Worm (Caenorhabditis elegans): ENCODE measurements around the gene nhr-22.

Gene nhr-22

DNA sequence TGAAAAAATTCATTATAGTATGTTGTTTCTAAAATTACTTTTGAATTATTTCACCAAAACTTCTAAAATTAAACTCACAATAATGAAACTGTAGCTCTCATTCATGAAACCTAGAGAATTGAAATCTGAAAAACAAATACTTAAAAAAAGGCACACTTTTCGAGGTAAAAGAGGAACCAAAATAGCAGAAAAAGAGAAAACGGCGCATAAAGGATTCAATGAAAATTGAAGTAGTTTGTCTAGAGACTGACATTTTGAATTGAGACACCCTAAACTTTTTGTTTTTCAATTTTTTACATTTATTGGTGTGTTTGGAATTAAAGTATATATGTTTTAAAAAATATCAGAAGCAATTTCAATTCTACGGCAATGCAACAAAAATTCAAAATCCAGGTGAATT lies 21.4 kb upstream of the nhr-22 start, which contains the start of gene dgk-5:
Gene dgk-5 (minus strand): TSS at position 101 of the 400 bp plus-strand sequence.
- TF ChIP-seq egrh-3 (GFP tag; IDR thresholded peaks at IDR 0.05) = no peak
- TF ChIP-seq lag-1 (GFP tag; IDR thresholded peaks at IDR 0.05) = no peak
- no peak for TF ChIP-seq ceh-100 (GFP tag; IDR thresholded peaks at IDR 0.05)

- TF ChIP-seq B0336.3 (GFP tag; IDR thresholded peaks at IDR 0.05) (no peak), cebp-2 (GFP tag; IDR thresholded peaks at IDR 0.05) (no peak), nhr-80 (tag; optimal IDR thresholded peaks at IDR 0.05) (peak; percentile 71), C17E4.6 (GFP tag; IDR thresholded peaks at IDR 0.05) (no peak)
These were observed 19.7 kb upstream of the nhr-22 start for ce11 chrII:6469340-6469739.

DNA sequence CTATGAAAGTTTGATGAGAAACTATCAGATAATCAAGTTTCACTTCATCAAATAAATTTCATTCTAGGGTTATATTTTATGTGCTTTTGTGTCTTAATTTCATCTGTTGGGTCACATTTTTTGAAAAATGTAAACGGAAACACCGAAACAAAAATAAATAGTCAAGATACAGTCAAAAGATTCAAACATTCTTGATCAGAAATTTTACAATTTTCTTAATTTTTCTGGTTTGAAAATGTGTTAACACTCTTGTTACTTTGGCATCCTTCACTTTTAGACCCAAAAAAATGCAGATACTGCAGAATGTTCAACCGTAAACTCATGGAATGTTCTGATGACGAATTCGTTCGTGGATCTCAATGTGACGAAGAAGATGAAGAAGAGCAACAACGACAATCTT lies 5.1 kb upstream of the nhr-22 start, which contains the start of gene aptf-1:
Gene aptf-1 (plus strand): TSS at position 301 of the 400 bp plus-strand sequence.
- TF ChIP-seq cebp-2 (GFP tag; IDR thresholded peaks at IDR 0.05) = no peak

- TF ChIP-seq dox-1 (GFP tag; IDR thresholded peaks at IDR 0.05) (0 out of 2 replicates have a peak, but pooled peaks have one; percentile 50), pha-4 (tag; optimal IDR thresholded peaks at IDR 0.05) (no peak), Y56A3A.18 (GFP tag; IDR thresholded peaks at IDR 0.05) (no peak), madf-3 (GFP tag; IDR thresholded peaks at IDR 0.05) (no peak), sptf-2 (GFP tag; optimal IDR thresholded peaks at IDR 0.05) (no peak), attf-5 (GFP tag; optimal IDR thresholded peaks at IDR 0.05) (peak; percentile 69), lin-26 (GFP tag; IDR thresholded peaks at IDR 0.05) (no peak), B0336.3 (GFP tag; IDR thresholded peaks at IDR 0.05) (no peak), F52B5.7 (tag; optimal IDR thresholded peaks at IDR 0.05) (no peak), hrde-1 (tag; optimal IDR thresholded peaks at IDR 0.05; ENCODE audit: borderline replicate concordance) (no peak), rcor-1 (GFP tag; IDR thresholded peaks at IDR 0.05) (0 out of 2 replicates have a peak, but pooled peaks have one; percentile 23), rpc-1 (optimal IDR thresholded peaks at IDR 0.05) (no peak), rpc-1 (tag; optimal IDR thresholded peaks at IDR 0.05) (no peak), T26A5.8 (tag; optimal IDR thresholded peaks at IDR 0.05) (no peak), hmg-20 (GFP tag; IDR thresholded peaks at IDR 0.05) (no peak), ztf-18 (tag; optimal IDR thresholded peaks at IDR 0.05) (peak; percentile 90), nfya-1 (tag; optimal IDR thresholded peaks at IDR 0.05; ENCODE audit: borderline replicate concordance, insufficient read depth) (no peak), nhr-80 (tag; optimal IDR thresholded peaks at IDR 0.05) (peak; percentile 74), efl-1 (GFP tag; optimal IDR thresholded peaks at IDR 0.05) (peak; percentile 32), hmg-1.2 (GFP tag; IDR thresholded peaks at IDR 0.05) (peak; percentile 19; the same call in 1 of the 2 replicates), lin-35 (GFP tag; optimal IDR thresholded peaks at IDR 0.05) (peak in 1 of 3 experiments; percentile 31), sea-2 (GFP tag; IDR thresholded peaks at IDR 0.05) (no peak), F49E8.2 (tag; optimal IDR thresholded peaks at IDR 0.05; ENCODE audit: insufficient read depth) (no peak), nhr-120 (GFP tag; IDR thresholded peaks at IDR 0.05) (no peak), nhr-90 (tag; optimal IDR thresholded peaks at IDR 0.05) (no peak), athp-1 (tag; optimal IDR thresholded peaks at IDR 0.05) (no peak), dpl-1 (GFP tag; optimal IDR thresholded peaks at IDR 0.05) (peak; percentile 31), lir-1 (GFP tag; conservative IDR thresholded peaks at IDR 0.05) (no peak), ztf-25 (GFP tag; IDR thresholded peaks at IDR 0.05) (no peak), die-1 (tag; optimal IDR thresholded peaks at IDR 0.05) (no peak), snpc-4 (GFP tag; optimal IDR thresholded peaks at IDR 0.05) (no peak), snpc-4 (tag; optimal IDR thresholded peaks at IDR 0.05) (no peak), aptf-2 (GFP tag; conservative IDR thresholded peaks at IDR 0.05) (no peak)
These were observed 3.8 kb upstream of the nhr-22 start, which contains the start of gene atg-16.2 for ce11 chrII:6453341-6453806. atg-16.2 (minus strand) TSS chrII:6453391.
